Fruit fly (Drosophila melanogaster): ENCODE measurements around the gene CG11586.

Gene CG11586

DNA sequence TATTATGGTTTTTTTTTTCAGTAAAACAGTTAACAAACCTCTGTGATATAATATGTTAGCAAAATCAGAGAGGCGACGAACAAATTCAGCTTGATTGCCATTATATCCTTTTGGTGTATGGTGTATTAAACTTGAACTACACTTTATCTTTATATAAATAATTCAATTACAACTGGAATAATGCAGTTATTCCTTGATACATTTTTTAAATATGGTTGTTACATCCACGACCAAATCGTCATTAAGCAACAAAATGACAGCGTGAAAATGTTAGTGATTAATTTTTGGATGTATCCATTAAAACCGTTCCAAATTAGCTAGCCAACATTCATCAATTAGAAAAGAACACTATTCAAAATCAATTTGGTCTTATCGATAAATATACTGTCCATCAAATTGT is 5.1 kb upstream of the CG11586 start, which contains the start of gene CG33764:
TSS of gene CG33764 (minus strand) at position 101 of the 400 bp plus-strand sequence.
- TF ChIP-seq gl (tag; optimal IDR thresholded peaks at IDR 0.05): no peak
- no peak for TF ChIP-seq CG9948 (tag; optimal IDR thresholded peaks at IDR 0.05)
- TF ChIP-seq CG8159 (tag; optimal IDR thresholded peaks at IDR 0.05): no peak
- no peak for TF ChIP-seq Pif1B (GFP tag; optimal IDR thresholded peaks at IDR 0.05)
- no peak for TF ChIP-seq EcR (GFP tag; optimal IDR thresholded peaks at IDR 0.05)
- TF ChIP-seq CG34367 (tag; optimal IDR thresholded peaks at IDR 0.05): no peak
- TF ChIP-seq D1 (tag; optimal IDR thresholded peaks at IDR 0.05): no peak
- TF ChIP-seq CG4496 (GFP tag; IDR thresholded peaks at IDR 0.05): no peak
- no peak for TF ChIP-seq CG32121 (GFP tag; IDR thresholded peaks at IDR 0.05)
- TF ChIP-seq rn (GFP tag; IDR thresholded peaks at IDR 0.05): no peak
- no peak for TF ChIP-seq CG17806 (tag; optimal IDR thresholded peaks at IDR 0.05)
- TF ChIP-seq CG12605 (GFP tag; IDR thresholded peaks at IDR 0.05): no peak
- TF ChIP-seq Ets98B (GFP tag; IDR thresholded peaks at IDR 0.05): no peak
- TF ChIP-seq CG15710 (tag; optimal IDR thresholded peaks at IDR 0.05): no peak
- TF ChIP-seq Pif1A (GFP tag; optimal IDR thresholded peaks at IDR 0.05): no peak
- no peak for TF ChIP-seq CG14655 (GFP tag; optimal IDR thresholded peaks at IDR 0.05)

DNA sequence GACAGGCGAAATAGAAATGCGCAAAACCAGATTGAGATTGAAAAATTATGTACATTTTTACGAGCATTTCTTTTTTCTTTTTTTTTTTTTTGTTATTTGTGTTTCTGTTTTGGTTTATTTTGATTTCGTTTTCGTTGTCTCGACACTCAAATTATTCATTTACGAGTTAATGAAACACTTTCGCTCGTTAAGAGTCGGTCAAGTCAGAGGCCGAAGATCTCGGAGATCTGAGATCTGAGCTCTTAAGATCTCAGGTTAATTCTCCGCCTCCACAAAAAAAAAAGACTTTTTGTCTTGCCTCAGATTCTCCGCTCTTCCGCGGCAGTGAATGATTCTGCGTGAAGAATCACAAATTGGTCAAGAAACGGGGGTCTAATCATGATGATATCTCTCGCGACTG is 3.6 kb upstream of the CG11586 start:
- TF ChIP-seq CG15710 (tag; optimal IDR thresholded peaks at IDR 0.05) (no peak), CG8301 (tag; optimal IDR thresholded peaks at IDR 0.05) (no peak), CG4496 (GFP tag; IDR thresholded peaks at IDR 0.05) (no peak), gl (tag; optimal IDR thresholded peaks at IDR 0.05) (no peak), D1 (tag; optimal IDR thresholded peaks at IDR 0.05) (no peak), Ets98B (GFP tag; IDR thresholded peaks at IDR 0.05) (no peak), CG13204 (GFP tag; optimal IDR thresholded peaks at IDR 0.05) (no peak), Pif1B (GFP tag; optimal IDR thresholded peaks at IDR 0.05) (no peak), CG12605 (GFP tag; IDR thresholded peaks at IDR 0.05) (no peak), Pif1A (GFP tag; optimal IDR thresholded peaks at IDR 0.05) (no peak), CG8159 (tag; optimal IDR thresholded peaks at IDR 0.05) (no peak), CG32121 (GFP tag; IDR thresholded peaks at IDR 0.05) (no peak), CG34367 (tag; optimal IDR thresholded peaks at IDR 0.05) (no peak), EcR (GFP tag; optimal IDR thresholded peaks at IDR 0.05) (no peak), CG9948 (tag; optimal IDR thresholded peaks at IDR 0.05) (no peak), fd96Ca (GFP tag; IDR thresholded peaks at IDR 0.05) (no peak), CG17806 (tag; optimal IDR thresholded peaks at IDR 0.05) (no peak)

DNA sequence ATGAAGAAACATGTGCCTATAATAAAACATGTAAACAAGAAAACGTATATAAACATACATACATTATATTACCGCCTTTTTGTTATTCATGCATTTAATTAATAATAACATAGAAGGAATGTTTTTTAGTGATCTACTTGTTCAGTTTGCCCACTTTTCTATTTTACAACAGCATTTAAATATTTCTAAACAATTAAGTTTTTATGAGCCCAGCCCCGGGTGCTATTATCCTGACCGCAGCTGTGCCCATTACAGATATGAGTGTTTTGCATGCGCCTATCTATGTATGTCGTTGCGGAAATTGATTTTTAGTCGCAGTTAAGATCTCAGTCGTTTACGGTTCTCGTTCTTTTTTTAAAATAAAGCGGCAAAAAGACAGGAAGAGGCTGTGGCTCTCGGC is 2.7 kb upstream of the CG11586 start:
- TF ChIP-seq gl (tag; optimal IDR thresholded peaks at IDR 0.05) (no peak), CG14655 (GFP tag; optimal IDR thresholded peaks at IDR 0.05) (no peak), CG34367 (tag; optimal IDR thresholded peaks at IDR 0.05) (no peak), Snoo (tag; optimal IDR thresholded peaks at IDR 0.05) (no peak), EcR (GFP tag; optimal IDR thresholded peaks at IDR 0.05) (no peak), Ets98B (GFP tag; IDR thresholded peaks at IDR 0.05) (no peak), CG10348 (GFP tag; IDR thresholded peaks at IDR 0.05) (no peak), CG12605 (GFP tag; IDR thresholded peaks at IDR 0.05) (no peak), CG15710 (tag; optimal IDR thresholded peaks at IDR 0.05) (no peak), D1 (tag; optimal IDR thresholded peaks at IDR 0.05) (no peak), CG4496 (GFP tag; IDR thresholded peaks at IDR 0.05) (no peak), CG8159 (tag; optimal IDR thresholded peaks at IDR 0.05) (no peak), CG8301 (tag; optimal IDR thresholded peaks at IDR 0.05) (no peak), CG9948 (tag; optimal IDR thresholded peaks at IDR 0.05) (no peak)

DNA sequence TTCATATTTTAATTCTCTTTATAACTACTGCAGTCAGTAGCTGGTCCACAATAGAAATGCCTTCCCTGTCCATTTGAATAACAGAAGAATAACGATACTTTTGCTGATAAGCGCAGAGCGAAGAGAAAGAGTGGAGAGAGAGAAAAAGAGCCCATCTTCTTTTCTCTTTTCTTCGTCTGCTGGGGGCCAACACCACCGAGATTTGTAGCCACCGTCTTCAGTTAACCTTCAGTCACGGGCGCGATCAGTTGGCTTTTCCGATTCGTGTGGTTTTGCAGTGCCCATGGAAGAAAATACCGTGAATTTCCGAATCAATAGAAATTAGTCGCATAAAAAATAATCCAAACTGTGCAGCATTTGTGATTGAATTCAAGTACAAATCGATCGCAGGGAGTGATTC is 1.2 kb upstream of the CG11586 start, which contains the start of gene CG1273:
TSS of gene CG1273 (plus strand) at position 218 of the 400 bp plus-strand sequence.
- TF ChIP-seq D1 (tag; optimal IDR thresholded peaks at IDR 0.05): no peak

DNA sequence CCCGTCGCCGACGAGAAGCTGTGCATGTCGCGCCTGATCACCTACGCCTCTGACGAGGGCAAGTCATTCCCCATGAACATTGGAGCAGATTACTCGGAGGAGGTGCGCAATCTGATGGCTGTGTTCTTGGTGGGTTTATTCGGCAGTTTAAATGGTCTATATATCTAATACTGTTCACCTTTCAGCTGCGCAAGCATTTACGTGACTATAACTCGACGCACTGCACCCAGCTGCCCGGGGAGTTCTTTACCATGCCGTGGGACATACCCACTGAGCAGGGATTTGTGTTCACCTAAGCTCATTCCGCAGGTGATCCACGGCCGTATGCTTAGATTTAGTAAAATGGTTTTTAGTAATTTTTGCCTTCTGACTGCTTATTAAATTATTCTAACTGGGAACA is 1.1 kb downstream of the CG11586 start:
- TF ChIP-seq CG32121 (GFP tag; IDR thresholded peaks at IDR 0.05): no peak
- no peak for TF ChIP-seq CG15710 (tag; optimal IDR thresholded peaks at IDR 0.05)

DNA sequence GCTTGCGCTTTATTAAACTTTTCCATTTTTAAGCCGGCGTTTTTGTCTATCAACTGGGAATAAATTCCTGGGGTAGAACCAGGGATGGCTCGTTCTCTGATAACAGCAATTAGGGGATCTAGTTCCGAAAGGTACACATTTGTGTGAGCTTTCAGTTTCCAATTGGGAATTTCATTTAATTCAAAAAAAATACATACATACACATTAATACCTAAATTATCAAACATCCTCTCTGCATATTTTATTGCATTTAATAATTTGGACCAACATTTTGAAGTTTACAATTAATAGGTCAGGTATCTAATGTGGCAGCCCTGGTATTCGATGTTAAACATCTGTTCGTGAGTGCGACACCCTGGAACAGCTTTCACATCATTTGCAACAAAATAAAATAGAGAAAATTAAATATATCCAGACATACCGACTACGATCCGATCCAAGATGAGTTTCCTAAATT is 3.1 kb downstream of the CG11586 start, which contains the start of the genes CG15011 and CG1309:
TSS of gene CG15011 (minus strand) at position 51 of the 457 bp plus-strand sequence.
TSS of gene CG1309 (plus strand) at position 329 of the 457 bp plus-strand sequence.
- peak; percentile 77 for TF ChIP-seq CG15710 (tag; optimal IDR thresholded peaks at IDR 0.05)
- peak; percentile 82 for TF ChIP-seq CG4496 (GFP tag; IDR thresholded peaks at IDR 0.05)
- peak; percentile 66 for TF ChIP-seq CG32121 (GFP tag; IDR thresholded peaks at IDR 0.05)
- TF ChIP-seq CG17806 (tag; optimal IDR thresholded peaks at IDR 0.05): peak; percentile 70
- no peak for TF ChIP-seq fd96Ca (GFP tag; IDR thresholded peaks at IDR 0.05)
- TF ChIP-seq Snoo (tag; optimal IDR thresholded peaks at IDR 0.05): peak; percentile 68
- no peak for TF ChIP-seq CG13204 (GFP tag; optimal IDR thresholded peaks at IDR 0.05)
- no peak for TF ChIP-seq CG12605 (GFP tag; IDR thresholded peaks at IDR 0.05)
- no peak for TF ChIP-seq D1 (tag; optimal IDR thresholded peaks at IDR 0.05)
- peak; percentile 69 for TF ChIP-seq CG9948 (tag; optimal IDR thresholded peaks at IDR 0.05)
- no peak for TF ChIP-seq Pif1A (GFP tag; optimal IDR thresholded peaks at IDR 0.05)
- no peak for TF ChIP-seq CG14655 (GFP tag; optimal IDR thresholded peaks at IDR 0.05)
- TF ChIP-seq Pif1B (GFP tag; optimal IDR thresholded peaks at IDR 0.05): no peak
- TF ChIP-seq CG8159 (tag; optimal IDR thresholded peaks at IDR 0.05): peak; percentile 80
- peak; percentile 34 for TF ChIP-seq EcR (GFP tag; optimal IDR thresholded peaks at IDR 0.05)
- peak; percentile 63 for TF ChIP-seq CG8301 (tag; optimal IDR thresholded peaks at IDR 0.05)
- TF ChIP-seq gl (tag; optimal IDR thresholded peaks at IDR 0.05): peak; percentile 31
- TF ChIP-seq CG34367 (tag; optimal IDR thresholded peaks at IDR 0.05): peak; percentile 61
- TF ChIP-seq Ets98B (GFP tag; IDR thresholded peaks at IDR 0.05): peak; percentile 47; the same call in 1 of the 2 replicates
